Worm (Caenorhabditis elegans): ENCODE data around the gene F59E11.5.

Gene F59E11.5

ce11 chrV:9041030-9041429 is 46.1 kb downstream of the F59E11.5 start, which contains the start of gene cyp-33B1:
Gene cyp-33B1, plus strand, starts transcription at chrV:9041330.
- TF ChIP-seq tbx-8 (GFP tag; optimal IDR thresholded peaks at IDR 0.05) (no peak), M03D4.4 (tag; optimal IDR thresholded peaks at IDR 0.05) (no peak), ztf-11 (tag; optimal IDR thresholded peaks at IDR 0.05) (no peak), ceh-39 (tag; optimal IDR thresholded peaks at IDR 0.05) (no peak), nhr-12 (tag; optimal IDR thresholded peaks at IDR 0.05) (no peak), lin-32 (GFP tag; optimal IDR thresholded peaks at IDR 0.05) (no peak), elt-1 (tag; optimal IDR thresholded peaks at IDR 0.05; ENCODE audit: borderline replicate concordance, insufficient read depth) (no peak), unc-39 (tag; optimal IDR thresholded peaks at IDR 0.05) (no peak), mep-1 (tag; optimal IDR thresholded peaks at IDR 0.05) (no peak), drap-1 (GFP tag; optimal IDR thresholded peaks at IDR 0.05) (no peak), nhr-28 (tag; optimal IDR thresholded peaks at IDR 0.05) (no peak), ces-1 (GFP tag; optimal IDR thresholded peaks at IDR 0.05) (no peak), sem-2 (GFP tag; optimal IDR thresholded peaks at IDR 0.05) (no peak), mab-5 (tag; optimal IDR thresholded peaks at IDR 0.05) (no peak), bed-3 (GFP tag; optimal IDR thresholded peaks at IDR 0.05) (no peak), zip-8 (tag; optimal IDR thresholded peaks at IDR 0.05) (no peak)

- TF ChIP-seq flh-1 (GFP tag; optimal IDR thresholded peaks at IDR 0.05) (no peak), mab-5 (tag; optimal IDR thresholded peaks at IDR 0.05) (no peak), sem-2 (GFP tag; optimal IDR thresholded peaks at IDR 0.05) (no peak), ceh-39 (tag; optimal IDR thresholded peaks at IDR 0.05) (no peak), mls-2 (tag; optimal IDR thresholded peaks at IDR 0.05) (no peak)
These were observed 50.0 kb downstream of the F59E11.5 start, which contains the start of gene nhr-30 for ce11 chrV:9044871-9045270. Gene nhr-30, plus strand, starts transcription at chrV:9045171.

Measured in whole organism, mixed stage, embryonic.